Fruit fly (Drosophila melanogaster) whole organism, embryonic: ENCODE results near the gene CG31347.
A peak's percentile ranks its signal among the peaks of the same experiment; 100 is the strongest.

Experiments used
- CG10543 ChIP-seq: fragments of 200-800 bp; sonication (Bioruptor generic); optimal IDR thresholded peaks from 3 replicates; lab custom pipeline; 2017; ENCODE audit warnings: missing biosample characterization, mild to moderate bottlenecking, missing genetic modification characterization, moderate library complexity
- CG12769 ChIP-seq: fragments of 200-800 bp; sonication (Bioruptor generic); optimal IDR thresholded peaks from 2 replicates; lab custom pipeline; 2019; ENCODE audit warnings: missing biosample characterization, mild to moderate bottlenecking, missing genetic modification characterization, moderate library complexity
- CG14441 ChIP-seq: fragments of 200-800 bp; sonication (Bioruptor generic); IDR thresholded peaks from 2 replicates; pipeline ENCODE4 v1.3.6; 2022; ENCODE audit warnings: missing biosample characterization, missing genetic modification characterization
- CG15269 ChIP-seq: fragments of 200-800 bp; sonication (Bioruptor generic); optimal IDR thresholded peaks from 2 replicates; lab custom pipeline; 2018; ENCODE audit warnings: missing biosample characterization, mild to moderate bottlenecking, missing genetic modification characterization, moderate library complexity
- CG15601 ChIP-seq: fragments of 200-800 bp; sonication (Bioruptor generic); optimal IDR thresholded peaks from 3 replicates; lab custom pipeline; 2019; ENCODE audit warnings: missing biosample characterization, mild to moderate bottlenecking, missing genetic modification characterization, moderate library complexity
- CG17328 ChIP-seq: fragments of 200-800 bp; sonication (Bioruptor generic); IDR thresholded peaks from 2 replicates; pipeline ENCODE4 v1.3.6; 2022; ENCODE audit warnings: missing biosample characterization, missing genetic modification characterization
- CG17361 ChIP-seq: fragments of 200-800 bp; sonication (Bioruptor generic); IDR thresholded peaks from 3 replicates; pipeline ENCODE4 v1.3.6; 2022; ENCODE audit warnings: missing biosample characterization, missing genetic modification characterization
- CG17829 ChIP-seq: fragments of 200-800 bp; optimal IDR thresholded peaks from 2 replicates; lab custom pipeline; 2019; ENCODE audit warnings: missing biosample characterization, mild to moderate bottlenecking, missing genetic modification characterization, moderate library complexity
- CG1792 ChIP-seq: fragments of 200-800 bp; sonication (Bioruptor generic); optimal IDR thresholded peaks from 2 replicates; lab custom pipeline; 2016; ENCODE audit warnings: missing biosample characterization, missing genetic modification characterization
- CG18599 ChIP-seq: fragments of 200-800 bp; sonication (Bioruptor generic); optimal IDR thresholded peaks from 3 replicates; lab custom pipeline; 2017; ENCODE audit warnings: missing biosample characterization, missing genetic modification characterization, mild to moderate bottlenecking, moderate library complexity, missing genetic modification reagents
- CG2120 ChIP-seq: fragments of 200-800 bp; sonication (Bioruptor generic); optimal IDR thresholded peaks from 3 replicates; lab custom pipeline; 2016; ENCODE audit warnings: missing biosample characterization, missing genetic modification characterization
- CG3065 ChIP-seq: fragments of 200-800 bp; sonication (Bioruptor generic); optimal IDR thresholded peaks from 2 replicates; lab custom pipeline; 2016; ENCODE audit warnings: missing biosample characterization, missing genetic modification characterization
- CG32772 ChIP-seq: fragments of 200-800 bp; sonication (Bioruptor generic); IDR thresholded peaks from 2 replicates; pipeline ENCODE4 v1.3.6; 2022; ENCODE audit warnings: missing biosample characterization, missing genetic modification characterization
- CG34224 ChIP-seq: fragments of 200-800 bp; sonication (Bioruptor generic); IDR thresholded peaks from 3 replicates; pipeline ENCODE4 v1.3.6; 2022; ENCODE audit warnings: missing biosample characterization, missing genetic modification characterization; ENCODE audit not compliant: partially characterized antibody
- CG6813 ChIP-seq: fragments of 200-800 bp; sonication (Bioruptor generic); optimal IDR thresholded peaks from 2 replicates; lab custom pipeline; 2017; ENCODE audit warnings: missing biosample characterization, missing genetic modification characterization, mild to moderate bottlenecking, moderate library complexity, missing genetic modification reagents
- CG7839 ChIP-seq: fragments of 200-800 bp; sonication (Bioruptor generic); optimal IDR thresholded peaks from 3 replicates; lab custom pipeline; 2018; ENCODE audit warnings: missing biosample characterization, mild to moderate bottlenecking, missing genetic modification characterization, moderate library complexity
- CG9215 ChIP-seq: fragments of 200-800 bp; sonication (Bioruptor generic); IDR thresholded peaks from 2 replicates; pipeline ENCODE4 v1.3.6; 2022; ENCODE audit warnings: missing biosample characterization, missing genetic modification characterization
- Chrac-16 ChIP-seq: fragments of 200-800 bp; sonication (Bioruptor generic); optimal IDR thresholded peaks from 3 replicates; lab custom pipeline; 2016; ENCODE audit warnings: missing biosample characterization, missing genetic modification characterization
- Dip3 ChIP-seq: fragments of 200-800 bp; sonication (Bioruptor generic); optimal IDR thresholded peaks from 3 replicates; lab custom pipeline; 2016; ENCODE audit warnings: missing biosample characterization, missing genetic modification characterization
- Ets65A ChIP-seq: fragments of 200-800 bp; sonication (Bioruptor generic); peaks from one replicate; lab custom pipeline; 2016; ENCODE audit warnings: missing biosample characterization, missing genetic modification characterization
- Fer3 ChIP-seq: fragments of 200-800 bp; sonication (Bioruptor generic); optimal IDR thresholded peaks from 2 replicates; lab custom pipeline; 2018; ENCODE audit warnings: missing biosample characterization, mild to moderate bottlenecking, missing genetic modification characterization, moderate library complexity
- H15 ChIP-seq: fragments of 200-800 bp; sonication (Bioruptor generic); IDR thresholded peaks from 3 replicates; pipeline ENCODE4 v1.3.6; 2022; ENCODE audit warnings: missing biosample characterization, missing genetic modification characterization
- HmgZ ChIP-seq: fragments of 200-800 bp; sonication (Bioruptor generic); optimal IDR thresholded peaks from 2 replicates; lab custom pipeline; 2018; ENCODE audit warnings: missing biosample characterization, mild to moderate bottlenecking, missing genetic modification characterization
- Hr39 ChIP-seq: fragments of >200 bp; optimal IDR thresholded peaks from 2 replicates; lab custom pipeline; 2017
- Hr51 ChIP-seq, 2 experiments: fragments of 200-800 bp; sonication (Bioruptor generic); optimal IDR thresholded peaks; 2 replicates in 1 of 2; 3 replicates in 1 of 2; lab custom pipeline; 2016 to 2018; ENCODE audit warnings: missing biosample characterization in 2 of 2, missing genetic modification characterization in 2 of 2, mild to moderate bottlenecking in 1 of 2, moderate library complexity in 1 of 2
- Optix ChIP-seq: fragments of 200-800 bp; sonication (Bioruptor generic); IDR thresholded peaks from 3 replicates; pipeline ENCODE4 v1.3.6; 2022; ENCODE audit warnings: missing biosample characterization, missing genetic modification characterization
- Sry-β ChIP-seq: fragments of 200-800 bp; sonication (Bioruptor generic); optimal IDR thresholded peaks from 2 replicates; lab custom pipeline; 2018; ENCODE audit warnings: missing biosample characterization, mild to moderate bottlenecking, missing genetic modification characterization, moderate library complexity
- Xbp1 ChIP-seq: fragments of 200-800 bp; sonication (Bioruptor generic); optimal IDR thresholded peaks from 3 replicates; lab custom pipeline; 2016; ENCODE audit warnings: missing biosample characterization, mild to moderate bottlenecking, missing genetic modification characterization
- abd-A ChIP-seq: fragments of 200-800 bp; sonication (Bioruptor generic); optimal IDR thresholded peaks from 3 replicates; lab custom pipeline; 2019; ENCODE audit warnings: missing biosample characterization, mild to moderate bottlenecking, missing genetic modification characterization, moderate library complexity
- aop ChIP-seq: fragments of 200-800 bp; sonication (Bioruptor generic); IDR thresholded peaks from 2 replicates; pipeline ENCODE4 v1.3.6; 2022; ENCODE audit warnings: missing biosample characterization, missing genetic modification characterization
- ato ChIP-seq: fragments of 200-800 bp; sonication (Bioruptor generic); IDR thresholded peaks from 2 replicates; pipeline ENCODE4 v1.3.6; 2022; ENCODE audit warnings: missing biosample characterization, missing genetic modification characterization; ENCODE audit not compliant: partially characterized antibody
- bcd ChIP-seq: fragments of 200-800 bp; sonication (Bioruptor generic); optimal IDR thresholded peaks from 2 replicates; lab custom pipeline; 2017; ENCODE audit warnings: missing biosample characterization, mild to moderate bottlenecking, missing genetic modification characterization
- caup ChIP-seq: fragments of 200-800 bp; sonication (Bioruptor generic); optimal IDR thresholded peaks from 3 replicates; lab custom pipeline; 2017; ENCODE audit warnings: missing biosample characterization, mild to moderate bottlenecking, missing genetic modification characterization, moderate library complexity; ENCODE audit not compliant: severe bottlenecking
- ci ChIP-seq: fragments of 200-800 bp; sonication (Bioruptor generic); IDR thresholded peaks from 3 replicates; pipeline ENCODE4 v1.3.6; 2022; ENCODE audit warnings: missing biosample characterization, missing genetic modification characterization
- croc ChIP-seq: fragments of 200-800 bp; sonication (Bioruptor generic); conservative IDR thresholded peaks from 3 replicates; pipeline ENCODE4 v1.3.6; 2022; ENCODE audit warnings: missing biosample characterization, missing genetic modification characterization
- cwo ChIP-seq: fragments of 200-800 bp; sonication (Bioruptor generic); optimal IDR thresholded peaks from 3 replicates; lab custom pipeline; 2017; ENCODE audit warnings: missing biosample characterization, missing genetic modification characterization, mild to moderate bottlenecking, moderate library complexity, missing genetic modification reagents
- da ChIP-seq: fragments of 200-800 bp; sonication (Bioruptor generic); optimal IDR thresholded peaks from 2 replicates; lab custom pipeline; 2016; ENCODE audit warnings: missing biosample characterization, missing genetic modification characterization
- dpn ChIP-seq, 2 experiments: fragments of 200-800 bp; sonication (Bioruptor generic); optimal IDR thresholded peaks; 3 replicates each; lab custom pipeline; 2016; ENCODE audit warnings: missing biosample characterization in 2 of 2, missing genetic modification characterization in 2 of 2
- fd102C ChIP-seq: fragments of 200-800 bp; sonication (Bioruptor generic); optimal IDR thresholded peaks from 2 replicates; lab custom pipeline; 2018; ENCODE audit warnings: missing biosample characterization, mild to moderate bottlenecking, missing genetic modification characterization, moderate library complexity
- ind ChIP-seq: fragments of 200-800 bp; sonication (Bioruptor generic); optimal IDR thresholded peaks from 3 replicates; lab custom pipeline; 2016; ENCODE audit warnings: missing biosample characterization, missing genetic modification characterization
- lmd ChIP-seq: fragments of 200-800 bp; sonication (Bioruptor generic); IDR thresholded peaks from 2 replicates; pipeline ENCODE4 v1.3.6; 2022; ENCODE audit warnings: missing biosample characterization, missing genetic modification characterization
- nmo ChIP-seq: fragments of 200-800 bp; sonication (Bioruptor generic); optimal IDR thresholded peaks from 2 replicates; lab custom pipeline; 2018; ENCODE audit warnings: missing biosample characterization, mild to moderate bottlenecking, missing genetic modification characterization, moderate library complexity
- onecut ChIP-seq: fragments of 200-800 bp; sonication (Bioruptor generic); IDR thresholded peaks from 2 replicates; pipeline ENCODE4 v1.3.6; 2022; ENCODE audit warnings: missing biosample characterization, missing genetic modification characterization
- org-1 ChIP-seq: fragments of 200-800 bp; sonication (Bioruptor generic); optimal IDR thresholded peaks from 2 replicates; lab custom pipeline; 2017; ENCODE audit warnings: missing biosample characterization, missing genetic modification characterization
- otp ChIP-seq: fragments of 200-800 bp; sonication (Bioruptor generic); IDR thresholded peaks from 3 replicates; pipeline ENCODE4, ENCODE4 v1.3.6; 2022; ENCODE audit warnings: missing biosample characterization, missing genetic modification characterization
- repo ChIP-seq: fragments of 200-800 bp; sonication (Bioruptor generic); optimal IDR thresholded peaks from 2 replicates; lab custom pipeline; 2016; ENCODE audit warnings: missing biosample characterization, missing genetic modification characterization
- so ChIP-seq: fragments of 200-800 bp; sonication (Bioruptor generic); IDR thresholded peaks from 3 replicates; pipeline ENCODE4 v1.3.6; 2022; ENCODE audit warnings: missing biosample characterization, missing genetic modification characterization
- trh ChIP-seq: fragments of 200-800 bp; sonication (Bioruptor generic); optimal IDR thresholded peaks from 2 replicates; lab custom pipeline; 2016; ENCODE audit warnings: missing biosample characterization, missing genetic modification characterization
- tx ChIP-seq: fragments of 200-800 bp; sonication (Bioruptor generic); optimal IDR thresholded peaks from 2 replicates; lab custom pipeline; 2016; ENCODE audit warnings: missing biosample characterization, missing genetic modification characterization

The CG31347 gene

dm6 chr3R:12727944-12728649, 35.7 kb upstream of the CG31347 start:
- TF ChIP-seq bcd (GFP tag; lab: Kevin White, UChicago) (peak; percentile 30), Fer3 (tag; lab: Kevin White, UChicago) (no peak), CG18599 (GFP tag; lab: Kevin White, UChicago) (peak; percentile 60), onecut (peak; percentile 22; the same call in 1 of the 2 replicates), CG10543 (GFP tag; lab: Kevin White, UChicago) (no peak), dpn (GFP tag; optimal IDR thresholded peaks at IDR 0.05; lab: Kevin White, UChicago) (peak; percentile 15 to 26), CG7839 (tag; lab: Kevin White, UChicago) (peak; percentile 47), CG17829 (tag; lab: Kevin White, UChicago) (no peak), ind (GFP tag; lab: Kevin White, UChicago) (peak; percentile 24), aop (no peak), CG32772 (peak; percentile 24; the same call in 1 of the 2 replicates), abd-A (peak; percentile 14), Chrac-16 (GFP tag; lab: Kevin White, UChicago) (peak; percentile 16), otp (GFP tag; lab: Robert Waterston, UW) (0 out of 3 replicates have a peak, but pooled peaks have one; percentile 19), fd102C (GFP tag; lab: Kevin White, UChicago) (no peak), CG1792 (GFP tag; lab: Kevin White, UChicago) (peak; percentile 7), trh (GFP tag; lab: Kevin White, UChicago) (no peak), Xbp1 (GFP tag; lab: Kevin White, UChicago) (peak; percentile 25), tx (GFP tag; lab: Kevin White, UChicago) (peak; percentile 21), ci (GFP tag; lab: Robert Waterston, UW) (peak; percentile 61; the same call in 2 of the 3 replicates), CG2120 (GFP tag; lab: Kevin White, UChicago) (peak; percentile 43), Ets65A (GFP tag; lab: Kevin White, UChicago) (no peak), CG34224 (GFP tag; lab: Robert Waterston, UW) (no peak), CG14441 (GFP tag; lab: Robert Waterston, UW) (peak; percentile 36; the same call in 1 of the 2 replicates), CG17361 (GFP tag; lab: Robert Waterston, UW) (0 out of 3 replicates have a peak, but pooled peaks have one; percentile 28), CG17328 (no peak), so (no peak), repo (GFP tag; lab: Kevin White, UChicago) (no peak), nmo (GFP tag; lab: Kevin White, UChicago) (no peak), da (no peak), CG15601 (tag; lab: Kevin White, UChicago) (no peak), org-1 (GFP tag; lab: Kevin White, UChicago) (no peak), CG3065 (no peak), caup (GFP tag; lab: Kevin White, UChicago) (no peak), CG9215 (GFP tag; lab: Robert Waterston, UW) (peak; percentile 33; the same call in 1 of the 2 replicates), CG12769 (tag; lab: Kevin White, UChicago) (peak; percentile 57), ato (no peak), Hr39 (lab: Kevin White, UChicago) (no peak), Dip3 (GFP tag; lab: Kevin White, UChicago) (no peak), cwo (GFP tag; lab: Kevin White, UChicago) (peak; percentile 38), HmgZ (tag; lab: Kevin White, UChicago) (no peak), croc (no peak), lmd (GFP tag; lab: Robert Waterston, UW) (0 out of 2 replicates have a peak, but pooled peaks have one; percentile 32), CG6813 (peak; percentile 52), Optix (peak; percentile 44; the same call in 1 of the 3 replicates), CG15269 (tag; lab: Kevin White, UChicago) (peak; percentile 49), H15 (GFP tag; lab: Robert Waterston, UW) (peak; percentile 34; the same call in 1 of the 3 replicates), Hr51 (GFP tag; optimal IDR thresholded peaks at IDR 0.05; lab: Kevin White, UChicago) (peak in 1 of 2 experiments; percentile 16), Sry-β (GFP tag; lab: Kevin White, UChicago) (no peak)
